Worm (Caenorhabditis elegans) whole organism, L3 larva: ENCODE data around the gene srt-8.

ENCODE experiments used
- ZK546.5 ChIP-seq: sonication (generic microtip); optimal IDR thresholded peaks from 2 replicates; lab custom pipeline; 2017; ENCODE audit warnings: missing biosample characterization, missing genetic modification characterization
- elt-3 ChIP-seq, 3 experiments: fragments of 150-350 bp in 1 of 3; sonication (generic microtip) in 2 of 3; optimal IDR thresholded peaks; 2 replicates in 2 of 3; 4 replicates in 1 of 3; lab custom pipeline; 2014 to 2017; ENCODE audit warnings: missing biosample characterization in 3 of 3, missing genetic modification characterization in 3 of 3
- lin-39 ChIP-seq: fragments of 150-350 bp; optimal IDR thresholded peaks from 2 replicates; lab custom pipeline; 2018; ENCODE audit warnings: missing biosample characterization, missing genetic modification reagents, missing genetic modification characterization
- nhr-77 ChIP-seq: fragments of 150-350 bp; optimal IDR thresholded peaks from 2 replicates; lab custom pipeline; 2014; ENCODE audit warnings: missing biosample characterization, missing genetic modification characterization
- unc-62 ChIP-seq: fragments of 150-350 bp; sonication (generic microtip); optimal IDR thresholded peaks from 4 replicates; lab custom pipeline; 2014; ENCODE audit warnings: missing biosample characterization, missing genetic modification reagents, missing genetic modification characterization
- zag-1 ChIP-seq: fragments of 150-350 bp; optimal IDR thresholded peaks from 2 replicates; lab custom pipeline; 2014; ENCODE audit warnings: missing biosample characterization, missing genetic modification characterization

- TF ChIP-seq elt-3 (tag; optimal IDR thresholded peaks at IDR 0.05; lab: Kevin White, UChicago): no peak
- TF ChIP-seq unc-62 (GFP tag; lab: Kevin White, UChicago): no peak
- no peak for TF ChIP-seq lin-39 (tag; lab: Kevin White, UChicago)
- no peak for TF ChIP-seq ZK546.5 (tag; lab: Kevin White, UChicago)
- no peak for TF ChIP-seq zag-1 (tag; lab: Kevin White, UChicago)
- no peak for TF ChIP-seq nhr-77 (tag; lab: Kevin White, UChicago)
Observed at ce11 chrV:3062078-3062477, 24.3 kb upstream of the srt-8 start, which contains the start of gene srt-15.
